Worm (Caenorhabditis elegans) whole organism, early embryonic: ENCODE data around the gene odr-10.

ENCODE experiments used
- B0310.2 ChIP-seq: sonication (generic microtip); optimal IDR thresholded peaks from 2 replicates; lab custom pipeline; 2016; ENCODE audit warnings: mild to moderate bottlenecking, missing genetic modification characterization, missing compliant biosample characterization
- ama-1 ChIP-seq: fragments of 150-350 bp; optimal IDR thresholded peaks from 2 replicates; lab custom pipeline; 2014
- flt-1 ChIP-seq: fragments of 200-800 bp; sonication (Bioruptor generic); IDR thresholded peaks from 2 replicates; pipeline ENCODE4 v1.3.6; 2022; ENCODE audit warnings: missing genetic modification characterization, missing compliant biosample characterization
- scrt-1 ChIP-seq: fragments of 200-800 bp; sonication (Bioruptor generic); IDR thresholded peaks from 2 replicates; pipeline ENCODE4 v1.3.6; 2022; ENCODE audit warnings: missing genetic modification characterization, missing compliant biosample characterization

DNA sequence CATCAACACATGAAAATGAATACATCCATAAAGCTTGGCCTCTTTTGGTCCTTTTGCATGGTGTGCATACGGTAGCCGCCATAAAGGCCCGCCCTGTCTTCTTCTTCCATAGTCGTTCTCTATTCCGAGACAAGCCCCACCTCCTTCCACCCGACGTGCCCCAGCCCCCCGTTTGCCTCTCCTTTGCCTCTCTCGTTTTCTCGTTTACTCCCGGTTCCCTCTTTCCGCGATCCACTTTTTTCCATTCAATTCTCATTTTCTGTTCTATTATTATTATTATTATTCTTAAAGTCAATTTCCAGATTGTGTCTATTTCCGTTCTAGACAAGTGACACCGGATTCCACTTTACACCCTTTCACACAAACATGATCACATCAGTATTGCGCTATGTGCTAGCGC lies 23.6 kb upstream of the odr-10 start, which contains the start of gene unc-6:
- no peak for TF ChIP-seq ama-1 (lab: Kevin White, UChicago)
- no peak for TF ChIP-seq scrt-1
- TF ChIP-seq flt-1 (GFP tag; lab: Robert Waterston, UW) = no peak
- no peak for TF ChIP-seq B0310.2
